Worm (Caenorhabditis elegans): ENCODE results near the gene twk-35.

- TF ChIP-seq sea-1 (GFP tag; conservative IDR thresholded peaks at IDR 0.05) (no peak), ama-1 (optimal IDR thresholded peaks at IDR 0.05) (no peak), tra-4 (tag; optimal IDR thresholded peaks at IDR 0.05) (no peak), ceh-36 (tag; optimal IDR thresholded peaks at IDR 0.05) (no peak), ets-7 (tag; optimal IDR thresholded peaks at IDR 0.05) (no peak), F13C5.2 (tag; optimal IDR thresholded peaks at IDR 0.05) (no peak), hmg-4 (GFP tag; optimal IDR thresholded peaks at IDR 0.05) (no peak), B0310.2 (tag; optimal IDR thresholded peaks at IDR 0.05) (no peak), tbx-37 (GFP tag; conservative IDR thresholded peaks at IDR 0.05) (no peak), hmbx-1 (tag; optimal IDR thresholded peaks at IDR 0.05) (no peak)
Measured at ce11 chrV:20831867-20832266, 30.9 kb upstream of the twk-35 start.

Data from whole organism, early embryonic.